Worm (Caenorhabditis elegans) whole organism, L4 larva: ENCODE measurements around the gene ccm-3.

Source experiments
- lin-15B ChIP-seq: fragments of 150-350 bp; sonication (generic microtip); optimal IDR thresholded peaks from 3 replicates; lab custom pipeline; 2014; ENCODE audit warnings: missing biosample characterization, missing genetic modification characterization
- lin-39 ChIP-seq: fragments of 150-350 bp; optimal IDR thresholded peaks from 2 replicates; lab custom pipeline; 2014; ENCODE audit warnings: missing biosample characterization, missing genetic modification reagents, missing genetic modification characterization
- mep-1 ChIP-seq: fragments of 150-350 bp; sonication (generic microtip); optimal IDR thresholded peaks from 3 replicates; lab custom pipeline; 2014; ENCODE audit warnings: missing biosample characterization, missing genetic modification characterization
- nhr-77 ChIP-seq: fragments of 150-350 bp; optimal IDR thresholded peaks from 2 replicates; lab custom pipeline; 2014; ENCODE audit warnings: missing biosample characterization, missing genetic modification characterization
- zfp-2 ChIP-seq: sonication (generic microtip); optimal IDR thresholded peaks from 2 replicates; lab custom pipeline; 2016; ENCODE audit warnings: mild to moderate bottlenecking, missing genetic modification characterization, missing compliant biosample characterization

- TF ChIP-seq lin-15B (no peak), nhr-77 (no peak), mep-1 (tag; lab: Kevin White, UChicago) (no peak), zfp-2 (tag; lab: Kevin White, UChicago) (no peak), lin-39 (tag; lab: Kevin White, UChicago) (no peak)
These were observed 3.5 kb downstream of the ccm-3 start for ce11 chrII:10603560-10603959.
